Fruit fly (Drosophila melanogaster) whole organism, wandering third instar larva: Measurements from ENCODE around the gene tbrd-1.

Experiments used
- Abd-B ChIP-seq: fragments of >200 bp; optimal IDR thresholded peaks from 2 replicates; lab custom pipeline; 2017; ENCODE audit warnings: missing biosample characterization, missing genetic modification characterization
- CG32264 ChIP-seq: fragments of 200-800 bp; sonication (Bioruptor generic); optimal IDR thresholded peaks from 2 replicates; lab custom pipeline; 2016; ENCODE audit warnings: missing biosample characterization, missing genetic modification characterization
- CG9705 ChIP-seq: fragments of 200-800 bp; sonication (Bioruptor generic); optimal IDR thresholded peaks from 2 replicates; lab custom pipeline; 2018; ENCODE audit warnings: missing biosample characterization, mild to moderate bottlenecking, missing genetic modification characterization
- CrebA ChIP-seq: fragments of 200-800 bp; sonication (Bioruptor generic); optimal IDR thresholded peaks from 2 replicates; lab custom pipeline; 2016; ENCODE audit warnings: missing biosample characterization, mild to moderate bottlenecking, missing genetic modification characterization, borderline replicate concordance
- Dfd ChIP-seq: fragments of >200 bp; optimal IDR thresholded peaks from 2 replicates; lab custom pipeline; 2017; ENCODE audit warnings: missing biosample characterization, missing genetic modification characterization
- Dif ChIP-seq: fragments of 200-275, 200-300 bp; sonication (Bioruptor generic); optimal IDR thresholded peaks from 2 replicates; lab custom pipeline; 2018; ENCODE audit warnings: missing biosample characterization, missing genetic modification characterization; ENCODE audit not compliant: partially characterized antibody
- GATAd ChIP-seq: sonication (Bioruptor generic); optimal IDR thresholded peaks from 2 replicates; lab custom pipeline; 2016; ENCODE audit warnings: missing biosample characterization, missing genetic modification characterization
- HLH106 ChIP-seq: fragments of 200-800 bp; optimal IDR thresholded peaks from 3 replicates; lab custom pipeline; 2019; ENCODE audit warnings: missing biosample characterization, mild to moderate bottlenecking, missing genetic modification characterization, moderate library complexity
- Hnf4 ChIP-seq: fragments of 200-800 bp; sonication (Bioruptor generic); optimal IDR thresholded peaks from 2 replicates; lab custom pipeline; 2016; ENCODE audit warnings: missing biosample characterization, mild to moderate bottlenecking, missing genetic modification characterization
- Hr78 ChIP-seq: fragments of >200 bp; optimal IDR thresholded peaks from 2 replicates; lab custom pipeline; 2017; ENCODE audit warnings: missing biosample characterization, missing genetic modification characterization
- Hr83 ChIP-seq: fragments of 200-300 bp; sonication (Bioruptor generic); optimal IDR thresholded peaks from 2 replicates; lab custom pipeline; 2016; ENCODE audit warnings: missing biosample characterization, mild to moderate bottlenecking, missing genetic modification characterization, moderate library complexity; ENCODE audit not compliant: poor library complexity, severe bottlenecking
- Jra ChIP-seq: sonication (Bioruptor generic); optimal IDR thresholded peaks from 2 replicates; lab custom pipeline; 2016; ENCODE audit warnings: missing biosample characterization, missing genetic modification characterization
- Mio ChIP-seq: sonication (Bioruptor generic); optimal IDR thresholded peaks from 2 replicates; lab custom pipeline; 2016; ENCODE audit warnings: missing biosample characterization, missing genetic modification characterization
- Myc ChIP-seq: fragments of >200 bp; optimal IDR thresholded peaks from 2 replicates; lab custom pipeline; 2017
- N ChIP-seq: fragments of >200 bp; optimal IDR thresholded peaks from 2 replicates; lab custom pipeline; 2018; ENCODE audit warnings: missing biosample characterization, missing external identifiers, missing genetic modification characterization
- OdsH ChIP-seq: fragments of 200-800 bp; sonication (Bioruptor generic); optimal IDR thresholded peaks from 2 replicates; lab custom pipeline; 2016; ENCODE audit warnings: missing biosample characterization, mild to moderate bottlenecking, missing genetic modification characterization
- Rel ChIP-seq, 2 experiments: fragments of 200-800 bp; sonication (Bioruptor generic) in 1 of 2; optimal IDR thresholded peaks; 2 replicates in 1 of 2; 3 replicates in 1 of 2; lab custom pipeline; 2016 to 2019; ENCODE audit warnings: mild to moderate bottlenecking in 2 of 2, missing biosample characterization in 2 of 2, missing genetic modification characterization in 2 of 2, moderate library complexity in 1 of 2
- Sp1 ChIP-seq: fragments of 200-800 bp; sonication (Bioruptor generic); optimal IDR thresholded peaks from 3 replicates; lab custom pipeline; 2019; ENCODE audit warnings: missing biosample characterization, mild to moderate bottlenecking, missing genetic modification characterization, moderate library complexity
- Vsx2 ChIP-seq: fragments of 200-300, 225-300 bp; sonication (Bioruptor generic); optimal IDR thresholded peaks from 2 replicates; lab custom pipeline; 2018; ENCODE audit warnings: missing biosample characterization, missing genetic modification characterization; ENCODE audit not compliant: partially characterized antibody
- br ChIP-seq: fragments of 200-800 bp; sonication (Bioruptor generic); optimal IDR thresholded peaks from 2 replicates; lab custom pipeline; 2016; ENCODE audit warnings: missing biosample characterization, missing genetic modification characterization
- brk ChIP-seq: fragments of 200-800 bp; sonication (Bioruptor generic); optimal IDR thresholded peaks from 2 replicates; lab custom pipeline; 2016; ENCODE audit warnings: missing biosample characterization, mild to moderate bottlenecking, missing genetic modification characterization
- dl ChIP-seq, 2 experiments: fragments of 175-275, 200-275 bp in 1 of 2; fragments of 200-275 bp in 1 of 2; sonication (Bioruptor generic); optimal IDR thresholded peaks; lab custom pipeline; 2018; ENCODE audit warnings: mild to moderate bottlenecking in 2 of 2, missing biosample characterization in 2 of 2, missing genetic modification characterization in 2 of 2, moderate library complexity in 2 of 2; ENCODE audit not compliant: partially characterized antibody in 2 of 2, insufficient read depth in 1 of 2
- dmrt93B ChIP-seq: fragments of 200-800 bp; sonication (Bioruptor generic); optimal IDR thresholded peaks from 2 replicates; lab custom pipeline; 2018; ENCODE audit warnings: missing biosample characterization, mild to moderate bottlenecking, missing genetic modification characterization
- dsf ChIP-seq: sonication (Bioruptor generic); optimal IDR thresholded peaks from 2 replicates; lab custom pipeline; 2016; ENCODE audit warnings: missing biosample characterization, missing genetic modification characterization, borderline replicate concordance
- ey ChIP-seq: fragments of 200-800 bp; sonication (Bioruptor generic); optimal IDR thresholded peaks from 2 replicates; lab custom pipeline; 2016; ENCODE audit warnings: missing biosample characterization, missing genetic modification characterization
- foxo ChIP-seq, 2 experiments: fragments of 200-800 bp; sonication (Bioruptor generic); optimal IDR thresholded peaks; 2 replicates in 1 of 2; 3 replicates in 1 of 2; lab custom pipeline; 2016 to 2017; ENCODE audit warnings: missing biosample characterization in 2 of 2, missing genetic modification characterization in 2 of 2
- h ChIP-seq: fragments of 200-800 bp; sonication (Bioruptor generic); optimal IDR thresholded peaks from 3 replicates; lab custom pipeline; 2016; ENCODE audit warnings: missing biosample characterization, mild to moderate bottlenecking, missing genetic modification characterization
- jim ChIP-seq: fragments of 175-275, 200-325 bp; sonication (Bioruptor generic); optimal IDR thresholded peaks from 2 replicates; lab custom pipeline; 2016; ENCODE audit warnings: missing biosample characterization, mild to moderate bottlenecking, missing genetic modification characterization
- lola ChIP-seq: fragments of >200 bp; optimal IDR thresholded peaks from 2 replicates; lab custom pipeline; 2017; ENCODE audit warnings: missing biosample characterization, missing genetic modification characterization
- pan ChIP-seq: fragments of >200 bp; optimal IDR thresholded peaks from 2 replicates; lab custom pipeline; 2017
- psq ChIP-seq: fragments of 200-800 bp; sonication (Bioruptor generic); optimal IDR thresholded peaks from 3 replicates; lab custom pipeline; 2017; ENCODE audit warnings: missing biosample characterization, mild to moderate bottlenecking, missing genetic modification characterization, moderate library complexity
- rgr ChIP-seq: fragments of 200-800 bp; sonication (Bioruptor generic); optimal IDR thresholded peaks from 3 replicates; lab custom pipeline; 2016; ENCODE audit warnings: missing biosample characterization, mild to moderate bottlenecking, missing genetic modification characterization
- sage ChIP-seq: fragments of 200-800 bp; sonication (Bioruptor generic); optimal IDR thresholded peaks from 2 replicates; lab custom pipeline; 2016; ENCODE audit warnings: missing biosample characterization, mild to moderate bottlenecking, missing genetic modification characterization
- sv ChIP-seq: fragments of 200-800 bp; sonication (Bioruptor generic); optimal IDR thresholded peaks from 3 replicates; lab custom pipeline; 2016; ENCODE audit warnings: missing biosample characterization, missing genetic modification characterization
- tai ChIP-seq: sonication (Bioruptor generic); optimal IDR thresholded peaks from 2 replicates; lab custom pipeline; 2016; ENCODE audit warnings: missing biosample characterization, missing genetic modification characterization
- usp ChIP-seq: fragments of >200 bp; optimal IDR thresholded peaks from 2 replicates; lab custom pipeline; 2017; ENCODE audit warnings: missing biosample characterization, missing genetic modification characterization
- woc ChIP-seq: sonication (Bioruptor generic); optimal IDR thresholded peaks from 2 replicates; lab custom pipeline; 2016; ENCODE audit warnings: missing biosample characterization, mild to moderate bottlenecking, missing genetic modification characterization

tbrd-1 gene

DNA sequence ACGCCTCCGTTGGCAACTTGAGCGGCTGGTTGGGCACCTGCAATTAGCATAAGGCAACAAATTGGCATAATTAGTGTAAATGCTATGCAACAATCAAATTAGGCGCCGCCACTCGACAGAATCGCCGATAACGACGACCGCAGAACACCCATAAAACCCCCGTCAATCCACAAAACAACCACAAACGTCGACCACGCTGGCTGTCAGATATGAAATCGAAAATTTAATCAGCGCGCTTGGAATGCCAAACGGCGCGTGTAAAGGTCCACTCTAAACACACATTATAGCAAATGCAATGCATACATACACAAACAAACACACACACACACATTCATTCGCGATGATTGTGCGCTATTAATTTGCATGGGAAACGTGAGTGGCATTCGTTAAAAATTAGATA, 10.1 kb upstream of the tbrd-1 start:
- TF ChIP-seq Dif (GFP tag; lab: Kevin White, UChicago) (no peak), brk (GFP tag; lab: Kevin White, UChicago) (no peak), Rel (GFP tag; optimal IDR thresholded peaks at IDR 0.05; lab: Kevin White, UChicago) (no peak), Rel (tag; optimal IDR thresholded peaks at IDR 0.05; lab: Kevin White, UChicago) (peak; percentile 71)

DNA sequence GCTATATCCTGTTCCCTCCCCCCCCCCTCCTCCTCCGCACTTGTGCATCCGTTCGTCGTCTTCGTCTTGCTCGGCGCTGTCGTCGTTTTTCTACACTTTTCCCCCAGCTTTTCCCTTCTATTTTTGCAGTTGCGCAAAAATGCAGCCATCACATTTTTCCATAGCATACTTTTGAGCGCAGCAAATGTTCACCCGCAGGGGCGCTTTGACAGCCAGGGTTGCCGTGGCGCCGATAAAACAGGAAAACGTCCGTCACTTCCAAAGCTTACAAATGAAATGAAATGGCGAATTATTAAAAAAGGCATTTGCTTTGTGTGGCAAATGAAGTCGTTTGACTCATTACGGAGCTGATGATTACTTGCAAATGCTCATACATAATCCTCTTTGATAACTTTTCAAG, 9.2 kb upstream of the tbrd-1 start:
- TF ChIP-seq Dfd (no peak), Rel (GFP tag; optimal IDR thresholded peaks at IDR 0.05; lab: Kevin White, UChicago) (no peak), Rel (tag; optimal IDR thresholded peaks at IDR 0.05; lab: Kevin White, UChicago) (peak; percentile 26)
- TF ChIP-seq, all 38 proteins: peak for 1

DNA sequence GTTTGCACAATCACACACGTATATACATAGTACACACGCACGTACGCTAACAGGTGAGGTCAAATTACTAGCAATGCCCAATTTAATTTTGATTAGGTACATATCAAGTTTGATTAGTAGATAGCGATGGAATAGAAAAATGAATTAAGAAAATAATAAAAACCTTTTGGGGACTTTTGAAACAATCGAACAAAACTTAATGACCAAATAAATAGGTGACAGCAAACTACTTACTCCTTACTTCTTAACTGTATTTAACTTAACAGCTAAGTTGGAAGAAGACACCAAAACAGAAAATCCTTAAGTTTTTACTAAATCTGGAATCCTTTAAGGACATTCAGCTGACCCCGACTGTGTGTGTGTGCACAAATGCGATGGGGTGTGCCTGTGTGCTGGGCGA, 8.7 kb upstream of the tbrd-1 start:
- no peak for TF ChIP-seq Mio (GFP tag; lab: Kevin White, UChicago)
- no peak for TF ChIP-seq dsf (GFP tag; lab: Kevin White, UChicago)
- no peak for TF ChIP-seq Hr83 (GFP tag; lab: Kevin White, UChicago)
- no peak for TF ChIP-seq usp (GFP tag; lab: Kevin White, UChicago)
- no peak for TF ChIP-seq Sp1 (GFP tag; lab: Kevin White, UChicago)
- no peak for TF ChIP-seq dl (GFP tag; optimal IDR thresholded peaks at IDR 0.05; lab: Kevin White, UChicago; ENCODE audit: insufficient read depth in 1 of 2, partially characterized antibody in 2 of 2)
- TF ChIP-seq Jra (GFP tag; lab: Kevin White, UChicago), result no peak
- TF ChIP-seq Hr78 (GFP tag; lab: Kevin White, UChicago), result no peak
- no peak for TF ChIP-seq lola (GFP tag; lab: Kevin White, UChicago)
- no peak for TF ChIP-seq rgr
- no peak for TF ChIP-seq ey (GFP tag; lab: Kevin White, UChicago)
- no peak for TF ChIP-seq tai (GFP tag; lab: Kevin White, UChicago)

DNA sequence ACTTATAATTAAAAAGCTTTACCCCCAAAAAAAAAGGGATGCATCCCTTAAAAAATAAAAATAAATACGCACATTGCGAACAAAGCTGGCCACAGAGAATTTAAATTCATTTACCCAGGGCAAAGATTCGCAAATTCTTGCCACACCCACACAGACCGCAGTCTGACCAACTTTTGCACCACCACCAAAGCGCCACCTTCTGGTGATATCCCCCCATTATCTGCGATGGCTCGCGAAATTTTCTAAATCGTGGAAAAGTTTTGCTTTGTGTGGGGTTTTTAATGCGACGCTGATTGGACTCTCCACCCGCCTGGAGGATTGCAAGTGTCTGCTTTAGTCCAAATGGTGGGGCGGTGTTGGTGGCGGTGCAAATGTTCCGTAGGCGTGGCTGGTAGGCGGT, 6.7 kb upstream of the tbrd-1 start:
- TF ChIP-seq br, result no peak
- TF ChIP-seq Rel (GFP tag; optimal IDR thresholded peaks at IDR 0.05; lab: Kevin White, UChicago), result no peak
- TF ChIP-seq Rel (tag; optimal IDR thresholded peaks at IDR 0.05; lab: Kevin White, UChicago), result no peak
- no peak for TF ChIP-seq woc (GFP tag; lab: Kevin White, UChicago)
- TF ChIP-seq Abd-B (GFP tag; lab: Kevin White, UChicago), result no peak
- no peak for TF ChIP-seq CrebA (GFP tag; lab: Kevin White, UChicago)
- TF ChIP-seq CG32264 (GFP tag; lab: Kevin White, UChicago), result no peak
- TF ChIP-seq dl (GFP tag; optimal IDR thresholded peaks at IDR 0.05; lab: Kevin White, UChicago; ENCODE audit: insufficient read depth in 1 of 2, partially characterized antibody in 2 of 2), result no peak
- no peak for TF ChIP-seq HLH106
- no peak for TF ChIP-seq rgr
- TF ChIP-seq Dif (GFP tag; lab: Kevin White, UChicago), result no peak
- no peak for TF ChIP-seq lola (GFP tag; lab: Kevin White, UChicago)
- TF ChIP-seq dmrt93B, result no peak
- TF ChIP-seq brk (GFP tag; lab: Kevin White, UChicago), result no peak
- TF ChIP-seq, all 38 proteins: peak for 0

DNA sequence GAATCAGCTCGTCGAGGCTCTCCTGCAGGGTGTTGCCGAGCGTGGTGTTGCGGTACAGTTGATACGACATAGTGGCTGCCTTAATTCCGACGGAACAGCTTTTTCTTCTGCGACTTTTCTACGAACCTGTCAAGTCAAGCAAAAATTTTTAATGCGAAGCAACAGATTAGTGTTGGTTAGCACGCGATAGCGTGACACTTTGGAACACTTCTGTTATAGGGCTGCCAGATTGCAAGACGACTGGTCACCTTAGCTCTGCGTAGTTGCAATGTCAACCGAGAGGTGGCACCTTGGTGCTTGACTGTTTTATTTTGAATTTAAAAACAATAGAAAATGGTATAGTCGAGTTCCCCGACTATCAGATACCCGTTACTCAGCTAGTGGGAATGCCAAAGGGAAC, 2.5 kb downstream of the tbrd-1 start, which contains the start of gene TfIIA-S:
Gene TfIIA-S, minus strand, starts transcription at position 175 of the 400 bp plus-strand sequence.
- no peak for TF ChIP-seq sage (GFP tag; lab: Kevin White, UChicago)
- peak; percentile 58 for TF ChIP-seq dmrt93B
- TF ChIP-seq brk (GFP tag; lab: Kevin White, UChicago), result no peak
- no peak for TF ChIP-seq woc (GFP tag; lab: Kevin White, UChicago)
- TF ChIP-seq dl (GFP tag; optimal IDR thresholded peaks at IDR 0.05; lab: Kevin White, UChicago; ENCODE audit: insufficient read depth in 1 of 2, partially characterized antibody in 2 of 2), result no peak
- TF ChIP-seq CG32264 (GFP tag; lab: Kevin White, UChicago), result peak; percentile 10
- peak; percentile 57 for TF ChIP-seq Jra (GFP tag; lab: Kevin White, UChicago)
- TF ChIP-seq pan, result no peak
- peak; percentile 87 for TF ChIP-seq rgr
- peak in 1 of 2 experiments; percentile 88 for TF ChIP-seq foxo (GFP tag; optimal IDR thresholded peaks at IDR 0.05; lab: Kevin White, UChicago)
- peak; percentile 62 for TF ChIP-seq Dif (GFP tag; lab: Kevin White, UChicago)
- TF ChIP-seq Myc, result no peak
- TF ChIP-seq N (GFP tag; lab: Kevin White, UChicago), result no peak
- peak; percentile 95 for TF ChIP-seq Hr83 (GFP tag; lab: Kevin White, UChicago)
- TF ChIP-seq Hnf4 (GFP tag; lab: Kevin White, UChicago), result no peak
- TF ChIP-seq sv (GFP tag; lab: Kevin White, UChicago), result peak; percentile 78
- no peak for TF ChIP-seq tai (GFP tag; lab: Kevin White, UChicago)
- no peak for TF ChIP-seq CrebA (GFP tag; lab: Kevin White, UChicago)
- TF ChIP-seq Rel (GFP tag; optimal IDR thresholded peaks at IDR 0.05; lab: Kevin White, UChicago), result no peak
- TF ChIP-seq Rel (tag; optimal IDR thresholded peaks at IDR 0.05; lab: Kevin White, UChicago), result peak; percentile 69
- TF ChIP-seq Vsx2 (GFP tag; lab: Kevin White, UChicago), result no peak
- peak; percentile 66 for TF ChIP-seq OdsH
- TF ChIP-seq psq (GFP tag; lab: Kevin White, UChicago), result peak; percentile 58
- no peak for TF ChIP-seq Dfd
- no peak for TF ChIP-seq usp (GFP tag; lab: Kevin White, UChicago)
- TF ChIP-seq GATAd, result peak; percentile 45
- TF ChIP-seq dsf (GFP tag; lab: Kevin White, UChicago), result no peak
- no peak for TF ChIP-seq Abd-B (GFP tag; lab: Kevin White, UChicago)
- peak; percentile 61 for TF ChIP-seq Sp1 (GFP tag; lab: Kevin White, UChicago)
- no peak for TF ChIP-seq Hr78 (GFP tag; lab: Kevin White, UChicago)
- TF ChIP-seq jim, result no peak
- TF ChIP-seq HLH106, result peak; percentile 71
- peak; percentile 77 for TF ChIP-seq CG9705
- TF ChIP-seq h (GFP tag; lab: Kevin White, UChicago), result peak; percentile 83
